Worm (Caenorhabditis elegans): ENCODE results near the gene srh-244.

The srh-244 gene

ce11 chrV:7326928-7327327 is 16.7 kb upstream of the srh-244 start, which contains the start of gene F10G2.4:
Gene F10G2.4, plus strand, starts transcription at chrV:7327228.
- TF ChIP-seq nhr-48 (tag; optimal IDR thresholded peaks at IDR 0.05) = no peak
- no peak for TF ChIP-seq nhr-111 (GFP tag; optimal IDR thresholded peaks at IDR 0.05)
- TF ChIP-seq hmg-1.1 (GFP tag; IDR thresholded peaks at IDR 0.05) = no peak
- TF ChIP-seq php-3 (GFP tag; IDR thresholded peaks at IDR 0.05) = no peak
- no peak for TF ChIP-seq ztf-7 (tag; optimal IDR thresholded peaks at IDR 0.05)
- TF ChIP-seq Y5F2A.4 (GFP tag; optimal IDR thresholded peaks at IDR 0.05) = no peak
- no peak for TF ChIP-seq tag-97 (GFP tag; IDR thresholded peaks at IDR 0.05)
- no peak for TF ChIP-seq nhr-10 (tag; optimal IDR thresholded peaks at IDR 0.05)
- no peak for TF ChIP-seq hif-1 (tag; optimal IDR thresholded peaks at IDR 0.05)
- no peak for TF ChIP-seq duxl-1 (tag; optimal IDR thresholded peaks at IDR 0.05; ENCODE audit: poor library complexity)
- TF ChIP-seq F10B5.3 (tag; optimal IDR thresholded peaks at IDR 0.05) = no peak
- no peak for TF ChIP-seq nhr-6 (tag; optimal IDR thresholded peaks at IDR 0.05)

ce11 chrV:7328092-7328491 is 15.5 kb upstream of the srh-244 start, which contains the start of gene clec-7:
Gene clec-7, plus strand, starts transcription at chrV:7328392.
- TF ChIP-seq unc-62 (GFP tag; optimal IDR thresholded peaks at IDR 0.05 in 1 of 2) = peak in 1 of 2 experiments; percentile 43
- no peak for TF ChIP-seq unc-62 (tag; optimal IDR thresholded peaks at IDR 0.05)
- no peak for TF ChIP-seq madf-5 (GFP tag; IDR thresholded peaks at IDR 0.05)

ce11 chrV:7330868-7331267 is 12.8 kb upstream of the srh-244 start, which contains the start of gene F10G2.2:
Gene F10G2.2, plus strand, starts transcription at chrV:7331168.
- TF ChIP-seq egl-43 (GFP tag; IDR thresholded peaks at IDR 0.05) (no peak), dve-1 (tag; optimal IDR thresholded peaks at IDR 0.05; ENCODE audit: insufficient read depth) (no peak), rbr-2 (tag; optimal IDR thresholded peaks at IDR 0.05) (no peak), daf-19 (GFP tag; conservative IDR thresholded peaks at IDR 0.05) (no peak), nhr-41 (GFP tag; IDR thresholded peaks at IDR 0.05) (no peak), snpc-4 (tag; optimal IDR thresholded peaks at IDR 0.05) (no peak), ceh-32 (tag; optimal IDR thresholded peaks at IDR 0.05; ENCODE audit: poor library complexity) (no peak), lsy-2 (tag; optimal IDR thresholded peaks at IDR 0.05) (no peak), aha-1 (tag) (no peak), dmd-9 (GFP tag; IDR thresholded peaks at IDR 0.05) (no peak), nhr-42 (GFP tag; IDR thresholded peaks at IDR 0.05) (no peak), lin-38 (GFP tag; IDR thresholded peaks at IDR 0.05) (no peak), nhr-25 (tag; optimal IDR thresholded peaks at IDR 0.05; ENCODE audit: borderline replicate concordance, insufficient read depth) (no peak), lin-1 (GFP tag; IDR thresholded peaks at IDR 0.05) (no peak), snpc-1.2 (GFP tag; IDR thresholded peaks at IDR 0.05) (no peak), ceh-28 (tag; optimal IDR thresholded peaks at IDR 0.05) (no peak), sdz-12 (GFP tag; optimal IDR thresholded peaks at IDR 0.05) (no peak), set-16 (GFP tag; IDR thresholded peaks at IDR 0.05) (no peak), T26A8.4 (GFP tag; IDR thresholded peaks at IDR 0.05) (no peak)

- TF ChIP-seq ceh-44 (GFP tag; IDR thresholded peaks at IDR 0.05) (no peak), fkh-10 (GFP tag; optimal IDR thresholded peaks at IDR 0.05) (no peak), pqm-1 (tag; optimal IDR thresholded peaks at IDR 0.05) (no peak), unc-62 (GFP tag; optimal IDR thresholded peaks at IDR 0.05 in 1 of 2) (peak in 1 of 2 experiments; percentile 43), unc-62 (tag; optimal IDR thresholded peaks at IDR 0.05) (no peak), aly-2 (tag; optimal IDR thresholded peaks at IDR 0.05) (no peak), daf-12 (tag; optimal IDR thresholded peaks at IDR 0.05) (no peak), aha-1 (tag) (peak; percentile 72), fos-1 (tag; optimal IDR thresholded peaks at IDR 0.05) (no peak), ZK337.2 (GFP tag; IDR thresholded peaks at IDR 0.05) (no peak), daf-16 (GFP tag; optimal IDR thresholded peaks at IDR 0.05) (no peak), daf-16 (tag; optimal IDR thresholded peaks at IDR 0.05) (no peak), egl-43 (GFP tag; IDR thresholded peaks at IDR 0.05) (no peak), lin-13 (GFP tag; optimal IDR thresholded peaks at IDR 0.05) (no peak), zfp-2 (tag; optimal IDR thresholded peaks at IDR 0.05) (no peak), mdt-29 (GFP tag; IDR thresholded peaks at IDR 0.05) (no peak), madf-5 (GFP tag; IDR thresholded peaks at IDR 0.05) (no peak)
Measured at ce11 chrV:7332253-7332652, 11.4 kb upstream of the srh-244 start, which contains the start of gene F10G2.1. Gene F10G2.1, plus strand, starts transcription at chrV:7332553.
